Fruit fly (Drosophila melanogaster): Measurements from ENCODE around the gene Oli.

DNA sequence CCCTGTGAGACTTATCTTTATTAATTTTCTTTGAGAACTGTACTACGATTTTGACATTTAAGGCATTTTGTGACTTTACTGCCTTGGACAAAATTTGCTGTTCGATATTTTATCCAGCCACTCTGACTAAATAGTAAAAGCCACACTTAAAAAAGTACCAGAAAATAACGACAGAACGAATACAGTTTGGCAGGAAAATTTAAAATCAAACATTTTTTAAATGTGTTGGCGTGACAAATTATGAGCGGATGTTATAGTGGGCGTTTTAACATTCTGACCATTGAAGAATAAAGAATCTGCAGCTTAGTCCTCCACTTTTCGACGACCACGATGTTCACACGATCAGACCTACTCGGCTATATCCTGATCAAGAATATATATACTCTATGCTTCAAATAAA lies 33.3 kb upstream of the Oli start, which contains the start of gene CG7094:
- TF ChIP-seq CG8478 (optimal IDR thresholded peaks at IDR 0.05) (no peak), CTCF (optimal IDR thresholded peaks at IDR 0.05) (no peak)

Measured in S2 (cell line).